Worm (Caenorhabditis elegans): Measurements from ENCODE around the gene sre-53.

Gene sre-53

ce11 chrII:12341566-12342223 lies 18.5 kb upstream of the sre-53 start:
- peak; percentile 17 for TF ChIP-seq nhr-25 (tag; optimal IDR thresholded peaks at IDR 0.05)
- TF ChIP-seq nhr-10 (tag; optimal IDR thresholded peaks at IDR 0.05), result no peak
- peak; percentile 24 for TF ChIP-seq unc-55 (GFP tag; optimal IDR thresholded peaks at IDR 0.05)
- TF ChIP-seq sem-4 (tag; optimal IDR thresholded peaks at IDR 0.05), result no peak
- peak; percentile 28 for TF ChIP-seq nhr-129 (tag; optimal IDR thresholded peaks at IDR 0.05)
- no peak for TF ChIP-seq nhr-77 (tag; optimal IDR thresholded peaks at IDR 0.05)

DNA sequence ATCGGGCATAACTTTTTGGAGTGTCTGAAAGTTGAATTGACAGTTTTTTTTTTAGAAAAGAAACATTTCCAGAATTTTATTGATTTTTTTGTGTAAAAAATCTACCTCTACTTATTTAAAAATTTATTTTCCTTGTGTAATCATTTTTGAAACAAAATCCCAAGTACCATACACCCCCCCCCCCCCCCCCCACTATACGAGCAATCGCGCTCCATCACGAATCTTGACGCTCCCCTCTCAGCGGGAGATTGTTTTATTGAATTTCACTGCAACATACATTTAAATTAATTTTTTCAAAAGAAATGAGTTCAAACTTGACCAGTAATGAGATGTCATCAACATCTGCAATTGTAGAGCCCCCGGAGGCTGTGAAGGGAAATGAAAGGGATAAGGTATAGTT lies 16.4 kb upstream of the sre-53 start, which contains the start of gene sop-2:
TSS of gene sop-2 (plus strand) at position 301 of the 400 bp plus-strand sequence.
- no peak for TF ChIP-seq ZK546.5 (tag; optimal IDR thresholded peaks at IDR 0.05)
- TF ChIP-seq nhr-237 (tag; optimal IDR thresholded peaks at IDR 0.05), result no peak

DNA sequence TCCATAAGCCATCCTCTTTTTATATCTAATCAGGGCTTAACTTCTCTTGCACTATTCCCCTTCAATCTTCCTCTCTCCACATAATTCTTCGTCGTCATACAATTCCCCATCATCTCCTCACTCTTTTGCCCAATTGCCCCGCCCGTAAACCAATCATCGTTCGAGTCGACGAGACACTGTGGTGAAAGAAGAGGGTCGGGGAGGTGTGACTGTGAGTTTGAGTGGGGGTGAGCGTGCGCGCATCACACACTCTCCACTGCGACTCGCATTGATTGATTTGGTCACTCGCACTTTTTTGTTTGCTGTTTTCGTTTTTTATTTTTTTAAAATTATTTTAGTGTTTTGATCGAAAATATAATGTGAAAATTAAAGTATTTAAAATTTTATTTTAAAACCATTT lies 15.9 kb upstream of the sre-53 start:
- TF ChIP-seq lin-11 (tag; optimal IDR thresholded peaks at IDR 0.05), result peak; percentile 59
- TF ChIP-seq nhr-129 (tag; optimal IDR thresholded peaks at IDR 0.05), result peak; percentile 69
- TF ChIP-seq crh-2 (tag; optimal IDR thresholded peaks at IDR 0.05), result peak; percentile 65
- no peak for TF ChIP-seq ZK546.5 (tag; optimal IDR thresholded peaks at IDR 0.05)
- TF ChIP-seq gmeb-1 (tag; optimal IDR thresholded peaks at IDR 0.05), result peak; percentile 69
- peak; percentile 85 for TF ChIP-seq unc-55 (GFP tag; optimal IDR thresholded peaks at IDR 0.05)
- TF ChIP-seq snpc-4 (tag; optimal IDR thresholded peaks at IDR 0.05), result peak; percentile 56
- TF ChIP-seq nhr-21 (tag; optimal IDR thresholded peaks at IDR 0.05), result peak; percentile 19
- peak; percentile 58 for TF ChIP-seq sma-3 (GFP tag; optimal IDR thresholded peaks at IDR 0.05)
- peak; percentile 76 to 95 for TF ChIP-seq lsy-2 (tag; optimal IDR thresholded peaks at IDR 0.05)
- peak; percentile 80 for TF ChIP-seq nhr-25 (tag; optimal IDR thresholded peaks at IDR 0.05)
- TF ChIP-seq elt-1 (tag; optimal IDR thresholded peaks at IDR 0.05), result no peak
- no peak for TF ChIP-seq aly-2 (tag; optimal IDR thresholded peaks at IDR 0.05)
- TF ChIP-seq fos-1 (tag; optimal IDR thresholded peaks at IDR 0.05), result peak; percentile 71
- TF ChIP-seq lin-13 (GFP tag; optimal IDR thresholded peaks at IDR 0.05), result peak; percentile 69
- TF ChIP-seq nhr-237 (tag; optimal IDR thresholded peaks at IDR 0.05), result no peak
- peak; percentile 4 for TF ChIP-seq blmp-1 (tag; optimal IDR thresholded peaks at IDR 0.05; ENCODE audit: insufficient read depth)
- peak; percentile 9 for TF ChIP-seq egl-27 (tag; optimal IDR thresholded peaks at IDR 0.05)
- peak; percentile 82 for TF ChIP-seq C34F6.9 (tag; optimal IDR thresholded peaks at IDR 0.05)
- TF ChIP-seq mab-5 (tag; optimal IDR thresholded peaks at IDR 0.05), result peak; percentile 62
- peak; percentile 52 for TF ChIP-seq F13H6.1 (tag; optimal IDR thresholded peaks at IDR 0.05)
- no peak for TF ChIP-seq nhr-12 (tag; optimal IDR thresholded peaks at IDR 0.05)

- no peak for TF ChIP-seq elt-1 (tag; optimal IDR thresholded peaks at IDR 0.05)
- TF ChIP-seq C34F6.9 (tag; optimal IDR thresholded peaks at IDR 0.05), result no peak
- no peak for TF ChIP-seq sem-4 (tag; optimal IDR thresholded peaks at IDR 0.05)
- TF ChIP-seq lsy-2 (tag; optimal IDR thresholded peaks at IDR 0.05), result no peak
- TF ChIP-seq sma-9 (GFP tag; optimal IDR thresholded peaks at IDR 0.05), result no peak
- no peak for TF ChIP-seq sma-9 (tag; optimal IDR thresholded peaks at IDR 0.05)
- TF ChIP-seq nhr-12 (tag; optimal IDR thresholded peaks at IDR 0.05), result no peak
- no peak for TF ChIP-seq unc-55 (GFP tag; optimal IDR thresholded peaks at IDR 0.05)
- TF ChIP-seq fos-1 (tag; optimal IDR thresholded peaks at IDR 0.05), result no peak
- TF ChIP-seq ZK546.5 (tag; optimal IDR thresholded peaks at IDR 0.05), result no peak
- no peak for TF ChIP-seq ceh-16 (tag; optimal IDR thresholded peaks at IDR 0.05)
- TF ChIP-seq snpc-4 (tag; optimal IDR thresholded peaks at IDR 0.05), result no peak
- TF ChIP-seq aly-2 (tag; optimal IDR thresholded peaks at IDR 0.05), result no peak
- no peak for TF ChIP-seq gmeb-1 (tag; optimal IDR thresholded peaks at IDR 0.05)
- no peak for TF ChIP-seq peb-1 (tag; optimal IDR thresholded peaks at IDR 0.05)
- no peak for TF ChIP-seq nhr-21 (tag; optimal IDR thresholded peaks at IDR 0.05)
- TF ChIP-seq mdl-1 (tag; optimal IDR thresholded peaks at IDR 0.05), result no peak
- no peak for TF ChIP-seq elt-3 (tag; optimal IDR thresholded peaks at IDR 0.05)
- no peak for TF ChIP-seq unc-62 (GFP tag; optimal IDR thresholded peaks at IDR 0.05)
Observed at ce11 chrII:12335430-12335829, 12.2 kb upstream of the sre-53 start, which contains the start of gene sre-52. sre-52 (plus strand) TSS chrII:12335730.

ce11 chrII:12332624-12333023 lies 9.4 kb upstream of the sre-53 start, which contains the start of gene sre-54:
sre-54 (plus strand) TSS chrII:12332924.
- TF ChIP-seq skn-1 (tag; optimal IDR thresholded peaks at IDR 0.05) (no peak), ztf-11 (tag; optimal IDR thresholded peaks at IDR 0.05) (no peak), C34F6.9 (tag; optimal IDR thresholded peaks at IDR 0.05) (no peak), mab-5 (tag; optimal IDR thresholded peaks at IDR 0.05) (no peak), sma-9 (GFP tag; optimal IDR thresholded peaks at IDR 0.05) (no peak), sma-9 (tag; optimal IDR thresholded peaks at IDR 0.05) (no peak), alr-1 (tag; optimal IDR thresholded peaks at IDR 0.05) (no peak), ceh-82 (tag; optimal IDR thresholded peaks at IDR 0.05) (no peak), unc-39 (tag; optimal IDR thresholded peaks at IDR 0.05) (no peak), crh-2 (tag; optimal IDR thresholded peaks at IDR 0.05) (no peak), elt-1 (tag; optimal IDR thresholded peaks at IDR 0.05) (no peak), ztf-1 (GFP tag; conservative IDR thresholded peaks at IDR 0.05) (no peak), ceh-16 (tag; optimal IDR thresholded peaks at IDR 0.05) (no peak), nhr-23 (tag; optimal IDR thresholded peaks at IDR 0.05) (no peak), gmeb-1 (tag; optimal IDR thresholded peaks at IDR 0.05) (no peak), nhr-25 (tag; optimal IDR thresholded peaks at IDR 0.05) (no peak)
